Worm (Caenorhabditis elegans) whole organism, early embryonic: ENCODE measurements around the gene C18D4.6.

Experiments
- B0310.2 ChIP-seq: sonication (generic microtip); optimal IDR thresholded peaks from 2 replicates; lab custom pipeline; 2016; ENCODE audit warnings: mild to moderate bottlenecking, missing genetic modification characterization, missing compliant biosample characterization
- F13C5.2 ChIP-seq: sonication (generic microtip); optimal IDR thresholded peaks from 2 replicates; lab custom pipeline; 2017; ENCODE audit warnings: mild to moderate bottlenecking, missing genetic modification characterization, inconsistent platforms, missing compliant biosample characterization
- aly-1 ChIP-seq: sonication (generic microtip); optimal IDR thresholded peaks from 2 replicates; lab custom pipeline; 2016; ENCODE audit warnings: missing genetic modification characterization, missing compliant biosample characterization
- ama-1 ChIP-seq: fragments of 150-350 bp; optimal IDR thresholded peaks from 2 replicates; lab custom pipeline; 2014
- ceh-13 ChIP-seq: fragments of 200-800 bp; sonication (Bioruptor generic); optimal IDR thresholded peaks from 2 replicates; lab custom pipeline; 2018; ENCODE audit warnings: mild to moderate bottlenecking, missing genetic modification characterization, missing compliant biosample characterization
- ceh-36 ChIP-seq: sonication (generic microtip); optimal IDR thresholded peaks from 2 replicates; lab custom pipeline; 2016; ENCODE audit warnings: missing genetic modification characterization, inconsistent platforms, missing compliant biosample characterization
- ets-7 ChIP-seq: sonication (generic microtip); optimal IDR thresholded peaks from 2 replicates; lab custom pipeline; 2016; ENCODE audit warnings: missing genotype, missing genetic modification characterization, missing compliant biosample characterization
- flt-1 ChIP-seq: fragments of 200-800 bp; sonication (Bioruptor generic); IDR thresholded peaks from 2 replicates; pipeline ENCODE4 v1.3.6; 2022; ENCODE audit warnings: missing genetic modification characterization, missing compliant biosample characterization
- hmbx-1 ChIP-seq: sonication (generic microtip); optimal IDR thresholded peaks from 2 replicates; lab custom pipeline; 2016; ENCODE audit warnings: mild to moderate bottlenecking, missing genetic modification characterization, missing compliant biosample characterization
- hmg-4 ChIP-seq: fragments of 200-800 bp; sonication (Bioruptor generic); optimal IDR thresholded peaks from 2 replicates; lab custom pipeline; 2018; ENCODE audit warnings: mild to moderate bottlenecking, missing genetic modification characterization, missing compliant biosample characterization
- hnd-1 ChIP-seq: sonication (generic microtip); optimal IDR thresholded peaks from 2 replicates; lab custom pipeline; 2016; ENCODE audit warnings: missing genetic modification characterization, missing compliant biosample characterization
- pes-1 ChIP-seq: fragments of 200-800 bp; sonication (Bioruptor generic); IDR thresholded peaks from 2 replicates; pipeline ENCODE4 v1.3.6; 2022; ENCODE audit warnings: missing genetic modification reagents, missing genetic modification characterization, missing compliant biosample characterization
- scrt-1 ChIP-seq: fragments of 200-800 bp; sonication (Bioruptor generic); IDR thresholded peaks from 2 replicates; pipeline ENCODE4 v1.3.6; 2022; ENCODE audit warnings: missing genetic modification characterization, missing compliant biosample characterization
- sea-1 ChIP-seq: fragments of 200-800 bp; sonication (Bioruptor generic); conservative IDR thresholded peaks from 2 replicates; pipeline ENCODE4 v1.3.6; 2022; ENCODE audit warnings: missing genetic modification characterization, missing compliant biosample characterization
- tbx-11 ChIP-seq: fragments of 200-800 bp; sonication (Bioruptor generic); IDR thresholded peaks from 2 replicates; pipeline ENCODE4 v1.3.6; 2022; ENCODE audit warnings: missing genetic modification characterization, missing compliant biosample characterization
- tbx-37 ChIP-seq: fragments of 200-800 bp; sonication (Bioruptor generic); conservative IDR thresholded peaks from 2 replicates; pipeline ENCODE4 v1.3.6; 2022; ENCODE audit warnings: missing genetic modification reagents, missing genetic modification characterization, missing compliant biosample characterization
- tra-4 ChIP-seq: sonication (generic microtip); optimal IDR thresholded peaks from 2 replicates; lab custom pipeline; 2017; ENCODE audit warnings: missing genetic modification characterization, missing compliant biosample characterization

Gene C18D4.6

DNA sequence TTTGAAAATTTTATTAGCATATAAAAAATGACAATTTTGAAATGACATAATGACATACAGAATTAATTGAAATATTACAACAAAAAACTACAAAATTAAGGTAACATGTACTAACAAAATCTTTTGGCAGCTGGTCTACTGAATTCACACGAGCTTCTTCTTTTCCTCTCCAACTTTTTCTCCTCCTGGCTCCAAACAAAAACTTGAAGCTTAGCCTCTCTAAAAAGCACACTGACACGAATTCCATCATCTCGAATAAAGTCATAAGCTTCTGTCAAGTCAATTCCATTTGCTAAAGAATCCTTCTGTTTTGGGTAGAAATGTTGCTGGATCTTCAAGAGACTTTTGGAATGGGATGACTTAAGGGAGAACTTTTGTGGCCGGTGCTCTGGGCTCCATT is 13.2 kb upstream of the C18D4.6 start:
- TF ChIP-seq ets-7 (tag; lab: Kevin White, UChicago) (no peak), B0310.2 (tag; lab: Kevin White, UChicago) (no peak), scrt-1 (GFP tag; lab: Robert Waterston, UW) (no peak), pes-1 (no peak), hmg-4 (GFP tag; lab: Kevin White, UChicago) (no peak), F13C5.2 (tag; lab: Kevin White, UChicago) (no peak), sea-1 (GFP tag; lab: Robert Waterston, UW) (no peak), ceh-36 (tag; lab: Kevin White, UChicago) (no peak), flt-1 (GFP tag; lab: Robert Waterston, UW) (no peak), ama-1 (lab: Kevin White, UChicago) (no peak), ceh-13 (GFP tag; lab: Kevin White, UChicago) (no peak), tra-4 (tag; lab: Kevin White, UChicago) (no peak), hnd-1 (tag; lab: Kevin White, UChicago) (no peak), hmbx-1 (tag; lab: Kevin White, UChicago) (no peak), aly-1 (tag; lab: Kevin White, UChicago) (no peak), tbx-37 (no peak), tbx-11 (no peak)

DNA sequence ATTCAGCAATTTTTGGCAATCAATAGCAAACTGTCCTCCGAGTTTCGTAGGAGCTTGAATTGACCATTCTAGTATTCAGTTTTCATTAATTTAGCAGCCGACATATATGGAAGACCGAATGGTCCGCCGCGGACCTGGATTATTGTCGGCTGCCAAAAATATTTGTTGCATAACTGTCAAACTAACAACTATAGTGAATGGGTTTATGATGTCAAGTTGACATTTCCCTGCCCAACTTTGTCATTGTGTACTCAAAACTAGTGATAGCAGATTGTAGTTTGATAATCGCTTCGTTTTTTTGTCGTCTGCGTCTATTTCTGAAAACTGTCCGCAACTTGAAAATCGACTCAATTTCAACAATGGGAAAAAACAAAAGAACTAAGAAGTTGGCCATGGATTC is 11.2 kb upstream of the C18D4.6 start, which contains the start of gene fbxa-176:
fbxa-176 (plus strand) TSS at position 314 of the 400 bp plus-strand sequence.
- TF ChIP-seq pes-1 (no peak), tra-4 (tag; lab: Kevin White, UChicago) (no peak), aly-1 (tag; lab: Kevin White, UChicago) (no peak), ceh-36 (tag; lab: Kevin White, UChicago) (no peak), F13C5.2 (tag; lab: Kevin White, UChicago) (no peak), scrt-1 (GFP tag; lab: Robert Waterston, UW) (no peak), ceh-13 (GFP tag; lab: Kevin White, UChicago) (no peak), hmg-4 (GFP tag; lab: Kevin White, UChicago) (no peak), hnd-1 (tag; lab: Kevin White, UChicago) (no peak), tbx-11 (no peak), tbx-37 (no peak), sea-1 (GFP tag; lab: Robert Waterston, UW) (no peak), ama-1 (lab: Kevin White, UChicago) (no peak), hmbx-1 (tag; lab: Kevin White, UChicago) (no peak), ets-7 (tag; lab: Kevin White, UChicago) (no peak), flt-1 (GFP tag; lab: Robert Waterston, UW) (no peak), B0310.2 (tag; lab: Kevin White, UChicago) (no peak)

DNA sequence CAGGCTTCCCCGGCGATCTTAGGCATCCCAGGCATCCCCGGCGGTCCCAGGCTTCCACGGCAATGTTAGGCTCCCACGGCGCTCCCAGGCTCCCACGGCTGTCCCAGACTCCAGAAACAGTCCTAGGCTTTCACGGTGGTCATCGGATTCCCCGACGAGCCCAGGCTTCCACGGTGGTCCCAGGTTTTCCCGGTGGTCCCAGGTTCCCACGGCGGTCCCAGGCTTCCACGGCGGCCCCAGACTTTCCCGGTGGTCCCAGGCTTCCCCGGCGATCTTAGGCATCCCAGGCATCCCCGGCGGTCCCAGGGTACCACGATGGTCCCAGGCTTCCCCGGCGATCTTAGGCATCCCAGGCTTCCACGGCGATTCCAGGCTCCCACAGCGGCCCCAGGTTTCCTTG is 10.5 kb upstream of the C18D4.6 start:
- TF ChIP-seq B0310.2 (tag; lab: Kevin White, UChicago) = no peak
- TF ChIP-seq aly-1 (tag; lab: Kevin White, UChicago) = no peak
- TF ChIP-seq ets-7 (tag; lab: Kevin White, UChicago) = no peak
- no peak for TF ChIP-seq tbx-11
- TF ChIP-seq scrt-1 (GFP tag; lab: Robert Waterston, UW) = no peak
- no peak for TF ChIP-seq tra-4 (tag; lab: Kevin White, UChicago)
- TF ChIP-seq ceh-36 (tag; lab: Kevin White, UChicago) = no peak
- no peak for TF ChIP-seq sea-1 (GFP tag; lab: Robert Waterston, UW)
- TF ChIP-seq ama-1 (lab: Kevin White, UChicago) = no peak
- no peak for TF ChIP-seq F13C5.2 (tag; lab: Kevin White, UChicago)
- no peak for TF ChIP-seq pes-1
- TF ChIP-seq flt-1 (GFP tag; lab: Robert Waterston, UW) = no peak
- TF ChIP-seq hmbx-1 (tag; lab: Kevin White, UChicago) = no peak
- TF ChIP-seq hmg-4 (GFP tag; lab: Kevin White, UChicago) = no peak
- no peak for TF ChIP-seq tbx-37
- no peak for TF ChIP-seq hnd-1 (tag; lab: Kevin White, UChicago)

ce11 chrV:17546931-17547330 is 8.8 kb upstream of the C18D4.6 start:
- no peak for TF ChIP-seq B0310.2 (tag; lab: Kevin White, UChicago)
- TF ChIP-seq ceh-36 (tag; lab: Kevin White, UChicago) = no peak
- no peak for TF ChIP-seq flt-1 (GFP tag; lab: Robert Waterston, UW)
- no peak for TF ChIP-seq pes-1
- TF ChIP-seq tra-4 (tag; lab: Kevin White, UChicago) = no peak
- TF ChIP-seq hmbx-1 (tag; lab: Kevin White, UChicago) = no peak
- no peak for TF ChIP-seq hnd-1 (tag; lab: Kevin White, UChicago)
- TF ChIP-seq sea-1 (GFP tag; lab: Robert Waterston, UW) = no peak
- no peak for TF ChIP-seq ceh-13 (GFP tag; lab: Kevin White, UChicago)
- no peak for TF ChIP-seq tbx-37
- no peak for TF ChIP-seq ama-1 (lab: Kevin White, UChicago)
- no peak for TF ChIP-seq hmg-4 (GFP tag; lab: Kevin White, UChicago)
- no peak for TF ChIP-seq ets-7 (tag; lab: Kevin White, UChicago)
- no peak for TF ChIP-seq scrt-1 (GFP tag; lab: Robert Waterston, UW)

ce11 chrV:17542304-17542703 is 4.1 kb upstream of the C18D4.6 start:
- TF ChIP-seq ceh-13 (GFP tag; lab: Kevin White, UChicago) (no peak), tbx-11 (0 out of 2 replicates have a peak, but pooled peaks have one; percentile 31), pes-1 (peak; percentile 58; the same call in 1 of the 2 replicates)

DNA sequence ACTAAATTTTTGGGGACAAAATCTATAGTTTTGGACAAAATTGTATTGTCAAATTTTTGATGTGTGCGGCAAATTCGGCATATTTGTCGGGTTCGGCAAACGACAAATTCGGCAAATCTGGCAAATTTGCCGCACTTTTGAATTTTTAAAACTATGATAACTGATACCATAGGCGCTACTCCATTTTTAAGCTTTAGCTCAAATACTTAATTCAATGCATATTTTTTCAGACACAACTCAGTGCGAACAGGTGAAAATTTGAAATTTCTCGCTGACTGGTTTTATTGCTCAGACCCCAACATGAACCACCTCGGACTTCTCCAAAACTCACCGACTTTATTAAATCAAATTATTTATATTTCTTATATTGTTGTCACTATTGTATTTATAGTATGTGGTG is 2.1 kb upstream of the C18D4.6 start, which contains the start of gene srz-25:
srz-25 (plus strand) TSS at position 301 of the 400 bp plus-strand sequence.
- TF ChIP-seq B0310.2 (tag; lab: Kevin White, UChicago) (no peak), sea-1 (GFP tag; lab: Robert Waterston, UW) (no peak), ceh-13 (GFP tag; lab: Kevin White, UChicago) (no peak), tbx-11 (no peak), pes-1 (no peak), ets-7 (tag; lab: Kevin White, UChicago) (no peak), hmg-4 (GFP tag; lab: Kevin White, UChicago) (no peak), hmbx-1 (tag; lab: Kevin White, UChicago) (no peak), aly-1 (tag; lab: Kevin White, UChicago) (no peak), ama-1 (lab: Kevin White, UChicago) (no peak), hnd-1 (tag; lab: Kevin White, UChicago) (no peak), scrt-1 (GFP tag; lab: Robert Waterston, UW) (no peak), ceh-36 (tag; lab: Kevin White, UChicago) (no peak), flt-1 (GFP tag; lab: Robert Waterston, UW) (no peak), tbx-37 (no peak)
